Fruit fly (Drosophila melanogaster) whole organism, embryonic: Measurements from ENCODE around the gene Eip75B.

Experiments used
- Atf3 ChIP-seq: fragments of 200-800 bp; sonication (Bioruptor generic); optimal IDR thresholded peaks from 3 replicates; lab custom pipeline; 2016; ENCODE audit warnings: missing biosample characterization, missing genetic modification characterization
- C15 ChIP-seq: fragments of 200-800 bp; sonication (Bioruptor generic); IDR thresholded peaks from 3 replicates; pipeline ENCODE4 v1.3.6; 2022; ENCODE audit warnings: missing biosample characterization, missing genetic modification characterization
- CG10979 ChIP-seq: fragments of 200-800 bp; sonication (Bioruptor generic); optimal IDR thresholded peaks from 2 replicates; lab custom pipeline; 2018; ENCODE audit warnings: missing biosample characterization, mild to moderate bottlenecking, missing genetic modification characterization, moderate library complexity
- CG11247 ChIP-seq: fragments of 200-800 bp; sonication (Bioruptor generic); IDR thresholded peaks from 2 replicates; pipeline ENCODE4 v1.3.6; 2022; ENCODE audit warnings: missing biosample characterization, missing genetic modification characterization
- CG12071 ChIP-seq: fragments of 200-800 bp; sonication (Bioruptor generic); optimal IDR thresholded peaks from 3 replicates; lab custom pipeline; 2018; ENCODE audit warnings: missing biosample characterization, mild to moderate bottlenecking, missing genetic modification characterization
- CG12744 ChIP-seq: fragments of 200-800 bp; sonication (Bioruptor generic); optimal IDR thresholded peaks from 2 replicates; lab custom pipeline; 2016; ENCODE audit warnings: missing biosample characterization, missing genetic modification characterization
- CG14014 ChIP-seq: fragments of 200-800 bp; sonication (Bioruptor generic); IDR thresholded peaks from 2 replicates; pipeline ENCODE4 v1.3.6; 2022; ENCODE audit warnings: missing biosample characterization, missing genetic modification characterization
- CG14860 ChIP-seq: fragments of 200-800 bp; sonication (Bioruptor generic); IDR thresholded peaks from 3 replicates; pipeline ENCODE4 v1.3.6; 2022; ENCODE audit warnings: missing biosample characterization, missing genetic modification characterization; ENCODE audit not compliant: partially characterized antibody
- CG15011 ChIP-seq: fragments of 200-800 bp; sonication (Bioruptor generic); optimal IDR thresholded peaks from 3 replicates; lab custom pipeline; 2018; ENCODE audit warnings: missing biosample characterization, mild to moderate bottlenecking, missing genetic modification characterization
- CG15601 ChIP-seq: fragments of 200-800 bp; sonication (Bioruptor generic); optimal IDR thresholded peaks from 3 replicates; lab custom pipeline; 2019; ENCODE audit warnings: missing biosample characterization, mild to moderate bottlenecking, missing genetic modification characterization, moderate library complexity
- CG17359 ChIP-seq: fragments of 200-800 bp; sonication (Bioruptor generic); optimal IDR thresholded peaks from 3 replicates; lab custom pipeline; 2018; ENCODE audit warnings: missing biosample characterization, mild to moderate bottlenecking, missing genetic modification characterization, moderate library complexity
- CG2202 ChIP-seq: fragments of 200-800 bp; sonication (Bioruptor generic); optimal IDR thresholded peaks from 2 replicates; lab custom pipeline; 2018; ENCODE audit warnings: missing biosample characterization, mild to moderate bottlenecking, missing genetic modification characterization
- CG2712 ChIP-seq: fragments of 200-800 bp; optimal IDR thresholded peaks from 3 replicates; lab custom pipeline; 2019; ENCODE audit warnings: missing biosample characterization, mild to moderate bottlenecking, missing genetic modification characterization, moderate library complexity
- CG2875 ChIP-seq: fragments of 200-800 bp; sonication (Bioruptor generic); optimal IDR thresholded peaks from 2 replicates; lab custom pipeline; 2017; ENCODE audit warnings: missing biosample characterization, mild to moderate bottlenecking, missing genetic modification characterization, missing genetic modification reagents
- CG2889 ChIP-seq: fragments of 200-800 bp; sonication (Bioruptor generic); IDR thresholded peaks from 3 replicates; pipeline ENCODE4 v1.3.6; 2022; ENCODE audit warnings: missing biosample characterization, missing genetic modification characterization
- CG31224 ChIP-seq: fragments of 200-800 bp; sonication (Bioruptor generic); IDR thresholded peaks from 2 replicates; pipeline ENCODE4 v1.3.6; 2022; ENCODE audit warnings: missing biosample characterization, missing genetic modification characterization
- CG3281 ChIP-seq: fragments of 200-800 bp; sonication (Bioruptor generic); optimal IDR thresholded peaks from 3 replicates; lab custom pipeline; 2017; ENCODE audit warnings: missing biosample characterization, mild to moderate bottlenecking, missing genetic modification characterization
- CG34224 ChIP-seq: fragments of 200-800 bp; sonication (Bioruptor generic); IDR thresholded peaks from 3 replicates; pipeline ENCODE4 v1.3.6; 2022; ENCODE audit warnings: missing biosample characterization, missing genetic modification characterization; ENCODE audit not compliant: partially characterized antibody
- CG3726 ChIP-seq: fragments of 200-800 bp; sonication (Bioruptor generic); IDR thresholded peaks from 3 replicates; pipeline ENCODE4, ENCODE4 v1.3.6; 2022; ENCODE audit warnings: missing biosample characterization, missing genetic modification characterization
- CG4328 ChIP-seq: fragments of 200-800 bp; sonication (Bioruptor generic); optimal IDR thresholded peaks from 3 replicates; lab custom pipeline; 2017; ENCODE audit warnings: missing biosample characterization, missing genetic modification reagents, missing genetic modification characterization
- CG4424 ChIP-seq: fragments of 200-800 bp; sonication (Bioruptor generic); optimal IDR thresholded peaks from 3 replicates; lab custom pipeline; 2016; ENCODE audit warnings: missing biosample characterization, missing genetic modification characterization
- CG9932 ChIP-seq: fragments of 200-800 bp; sonication (Bioruptor generic); IDR thresholded peaks from 2 replicates; pipeline ENCODE4 v1.3.6; 2022; ENCODE audit warnings: missing biosample characterization, missing genetic modification characterization
- CrebB ChIP-seq: fragments of 200-800 bp; sonication (Bioruptor generic); optimal IDR thresholded peaks from 3 replicates; lab custom pipeline; 2018; ENCODE audit warnings: missing biosample characterization, mild to moderate bottlenecking, missing genetic modification characterization
- Fer2 ChIP-seq: fragments of 200-800 bp; sonication (Bioruptor generic); optimal IDR thresholded peaks from 2 replicates; lab custom pipeline; 2018; ENCODE audit warnings: missing biosample characterization, mild to moderate bottlenecking, missing genetic modification characterization, moderate library complexity
- H15 ChIP-seq: fragments of 200-800 bp; sonication (Bioruptor generic); IDR thresholded peaks from 3 replicates; pipeline ENCODE4 v1.3.6; 2022; ENCODE audit warnings: missing biosample characterization, missing genetic modification characterization
- HHEX ChIP-seq: fragments of 200-800 bp; sonication (Bioruptor generic); optimal IDR thresholded peaks from 3 replicates; lab custom pipeline; 2017; ENCODE audit warnings: missing biosample characterization, mild to moderate bottlenecking, missing genetic modification characterization, missing genetic modification reagents
- HmgZ ChIP-seq: fragments of 200-800 bp; sonication (Bioruptor generic); optimal IDR thresholded peaks from 2 replicates; lab custom pipeline; 2018; ENCODE audit warnings: missing biosample characterization, mild to moderate bottlenecking, missing genetic modification characterization
- MBD-R2 ChIP-seq: fragments of 200-800 bp; sonication (Bioruptor generic); IDR thresholded peaks from 2 replicates; pipeline ENCODE4 v1.3.6; 2022; ENCODE audit warnings: missing biosample characterization, missing genetic modification characterization
- MTF-1 ChIP-seq: fragments of 200-800 bp; sonication (Bioruptor generic); optimal IDR thresholded peaks from 2 replicates; lab custom pipeline; 2018; ENCODE audit warnings: missing biosample characterization, mild to moderate bottlenecking, missing genetic modification characterization, borderline replicate concordance
- Max ChIP-seq: fragments of 200-800 bp; sonication (Bioruptor generic); optimal IDR thresholded peaks from 2 replicates; lab custom pipeline; 2016; ENCODE audit warnings: missing biosample characterization, mild to moderate bottlenecking, missing genetic modification characterization
- Mes4 ChIP-seq: fragments of 200-800 bp; sonication (Bioruptor generic); optimal IDR thresholded peaks from 2 replicates; lab custom pipeline; 2016; ENCODE audit warnings: missing biosample characterization, missing genetic modification characterization
- Mrtf ChIP-seq: fragments of 200-800 bp; sonication (Bioruptor generic); IDR thresholded peaks from 3 replicates; pipeline ENCODE4 v1.3.6; 2022; ENCODE audit warnings: missing biosample characterization, missing genetic modification characterization
- Optix ChIP-seq: fragments of 200-800 bp; sonication (Bioruptor generic); IDR thresholded peaks from 3 replicates; pipeline ENCODE4 v1.3.6; 2022; ENCODE audit warnings: missing biosample characterization, missing genetic modification characterization
- Poxn ChIP-seq: fragments of 200-800 bp; sonication (Bioruptor generic); IDR thresholded peaks from 2 replicates; pipeline ENCODE4 v1.3.6; 2022; ENCODE audit warnings: missing biosample characterization, missing genetic modification characterization
- Ravus ChIP-seq: fragments of 200-800 bp; sonication (Bioruptor generic); IDR thresholded peaks from 2 replicates; pipeline ENCODE4 v1.3.6; 2022; ENCODE audit warnings: missing biosample characterization, missing genetic modification characterization
- Sox102F ChIP-seq: fragments of 200-800 bp; sonication (Bioruptor generic); optimal IDR thresholded peaks from 2 replicates; lab custom pipeline; 2018; ENCODE audit warnings: missing biosample characterization, mild to moderate bottlenecking, missing genetic modification characterization, moderate library complexity
- al ChIP-seq: fragments of 200-800 bp; sonication (Bioruptor generic); IDR thresholded peaks from 2 replicates; pipeline ENCODE4 v1.3.6; 2022; ENCODE audit warnings: missing biosample characterization, missing genetic modification characterization
- corto ChIP-seq: fragments of 200-800 bp; sonication (Bioruptor generic); optimal IDR thresholded peaks from 2 replicates; lab custom pipeline; 2016; ENCODE audit warnings: missing biosample characterization, mild to moderate bottlenecking, missing genetic modification characterization, moderate library complexity
- danr ChIP-seq: fragments of 200-800 bp; sonication (Bioruptor generic); IDR thresholded peaks from 2 replicates; pipeline ENCODE4 v1.3.6; 2022; ENCODE audit warnings: missing biosample characterization, missing genetic modification characterization
- gfzf ChIP-seq: fragments of 200-800 bp; sonication (Bioruptor generic); optimal IDR thresholded peaks from 2 replicates; lab custom pipeline; 2016; ENCODE audit warnings: missing biosample characterization, mild to moderate bottlenecking, missing genetic modification characterization, moderate library complexity
- ind ChIP-seq: fragments of 200-800 bp; sonication (Bioruptor generic); optimal IDR thresholded peaks from 3 replicates; lab custom pipeline; 2016; ENCODE audit warnings: missing biosample characterization, missing genetic modification characterization
- inv ChIP-seq: fragments of 200-800 bp; sonication (Bioruptor generic); IDR thresholded peaks from 2 replicates; pipeline ENCODE4 v1.3.6; 2022; ENCODE audit warnings: missing biosample characterization, missing genetic modification characterization; ENCODE audit not compliant: partially characterized antibody
- nerfin-1 ChIP-seq: fragments of 200-800 bp; sonication (Bioruptor generic); optimal IDR thresholded peaks from 3 replicates; lab custom pipeline; 2019; ENCODE audit warnings: missing biosample characterization, mild to moderate bottlenecking, missing genetic modification characterization, moderate library complexity
- ranshi ChIP-seq: fragments of 200-800 bp; sonication (Bioruptor generic); IDR thresholded peaks from 2 replicates; pipeline ENCODE4 v1.3.6; 2022; ENCODE audit warnings: missing biosample characterization, missing genetic modification characterization
- sim ChIP-seq: fragments of 200-800 bp; sonication (Bioruptor generic); IDR thresholded peaks from 2 replicates; pipeline ENCODE4 v1.3.6; 2022; ENCODE audit warnings: missing biosample characterization, missing genetic modification characterization
- sisA ChIP-seq: fragments of 200-800 bp; sonication (Bioruptor generic); IDR thresholded peaks from 2 replicates; pipeline ENCODE4 v1.3.6; 2022; ENCODE audit warnings: missing biosample characterization, missing genetic modification characterization
- tio ChIP-seq: fragments of 200-800 bp; sonication (Bioruptor generic); optimal IDR thresholded peaks from 2 replicates; lab custom pipeline; 2017; ENCODE audit warnings: missing biosample characterization, missing genetic modification characterization, inconsistent platforms
- ttk ChIP-seq: fragments of 200-800 bp; sonication (Bioruptor generic); IDR thresholded peaks from 2 replicates; pipeline ENCODE4 v2.1.2; 2022; ENCODE audit warnings: missing biosample characterization, missing genetic modification characterization
- zen ChIP-seq: fragments of 200-800 bp; sonication (Bioruptor generic); optimal IDR thresholded peaks from 3 replicates; lab custom pipeline; 2018; ENCODE audit warnings: missing biosample characterization, mild to moderate bottlenecking, missing genetic modification characterization, moderate library complexity

Eip75B gene

DNA sequence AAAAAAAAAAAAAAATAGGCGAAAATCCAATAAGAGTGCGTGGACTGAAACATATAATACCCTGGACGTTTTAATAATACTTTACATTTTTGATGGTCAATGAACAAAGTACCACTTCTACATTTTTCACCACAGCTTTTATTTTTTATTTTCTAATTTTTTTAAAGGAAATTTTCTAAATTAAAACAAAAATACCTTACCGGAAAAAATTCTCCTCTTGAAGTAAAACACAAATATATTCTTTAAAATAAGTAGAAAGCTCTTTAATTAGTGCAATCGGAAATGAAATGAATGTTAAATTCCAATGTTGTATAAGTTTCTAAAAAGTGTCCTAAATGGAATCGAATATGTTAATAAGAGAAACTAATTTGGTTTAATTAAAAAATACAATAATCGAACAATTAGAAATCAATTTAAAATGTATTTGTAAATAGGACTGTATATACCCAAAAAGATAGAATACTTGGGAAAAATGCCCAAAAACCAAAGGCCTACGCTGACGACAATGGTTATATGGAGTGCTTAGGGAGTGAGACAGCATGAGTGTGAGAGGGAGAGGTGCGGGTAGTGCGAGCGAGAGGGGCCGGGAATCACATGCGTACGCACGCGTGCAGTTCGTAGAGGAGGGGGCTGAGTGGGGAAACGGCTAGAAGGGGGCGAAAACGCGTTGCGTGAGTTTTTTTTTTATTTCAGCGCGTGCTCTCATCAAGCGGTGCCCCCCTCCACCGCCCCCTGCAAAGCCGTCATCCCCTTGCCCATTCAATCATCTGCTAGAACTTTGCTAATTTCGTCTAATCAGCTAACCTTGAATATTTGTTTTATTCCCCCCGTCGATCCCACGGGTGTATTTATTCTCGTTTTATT, 115.6 kb downstream of the Eip75B start (continued):
- no peak for TF ChIP-seq CG15011 (GFP tag; lab: Kevin White, UChicago)
- no peak for TF ChIP-seq Optix
- peak; percentile 58 for TF ChIP-seq CG9932 (GFP tag; lab: Robert Waterston, UW)
- TF ChIP-seq C15, result 0 out of 3 replicates have a peak, but pooled peaks have one; percentile 6
- no peak for TF ChIP-seq sisA (GFP tag; lab: Robert Waterston, UW)
- no peak for TF ChIP-seq CG3281
- peak; percentile 15; the same call in 1 of the 2 replicates for TF ChIP-seq CG14014
- TF ChIP-seq MBD-R2 (GFP tag; lab: Robert Waterston, UW), result peak; percentile 55; the same call in 1 of the 2 replicates
- TF ChIP-seq zen (tag; lab: Kevin White, UChicago), result no peak
- TF ChIP-seq HHEX, result no peak
- no peak for TF ChIP-seq CG2875 (GFP tag; lab: Kevin White, UChicago)
- TF ChIP-seq Mrtf (GFP tag; lab: Robert Waterston, UW), result no peak
- no peak; the same call in 1 of the 2 replicates for TF ChIP-seq ttk (GFP tag; lab: Robert Waterston, UW)
- TF ChIP-seq CG15601 (tag; lab: Kevin White, UChicago), result no peak
- TF ChIP-seq sim (GFP tag; lab: Robert Waterston, UW), result 0 out of 2 replicates have a peak, but pooled peaks have one; percentile 15
- no peak for TF ChIP-seq corto (GFP tag; lab: Kevin White, UChicago)
- no peak for TF ChIP-seq Sox102F (GFP tag; lab: Kevin White, UChicago)
- peak; percentile 55 for TF ChIP-seq CG31224
- peak; percentile 7; the same call in 1 of the 2 replicates for TF ChIP-seq inv (GFP tag; lab: Robert Waterston, UW)
- no peak for TF ChIP-seq CG17359 (tag; lab: Kevin White, UChicago)
- TF ChIP-seq Fer2 (tag; lab: Kevin White, UChicago), result no peak
- TF ChIP-seq CG3726 (GFP tag; lab: Robert Waterston, UW), result no peak
- TF ChIP-seq Mes4, result no peak
- no peak for TF ChIP-seq CG14860 (GFP tag; lab: Robert Waterston, UW)
- peak; percentile 10 for TF ChIP-seq CG4328 (GFP tag; lab: Kevin White, UChicago)
- peak; percentile 42 for TF ChIP-seq tio (GFP tag; lab: Kevin White, UChicago)
- no peak for TF ChIP-seq danr (GFP tag; lab: Robert Waterston, UW)
- TF ChIP-seq CG4424 (GFP tag; lab: Kevin White, UChicago), result no peak
- TF ChIP-seq CG12744 (GFP tag; lab: Kevin White, UChicago), result no peak
- peak; percentile 40; the same call in 1 of the 2 replicates for TF ChIP-seq ranshi (GFP tag; lab: Robert Waterston, UW)
- 0 out of 3 replicates have a peak, but pooled peaks have one; percentile 36 for TF ChIP-seq CG2889 (GFP tag; lab: Robert Waterston, UW)
- TF ChIP-seq nerfin-1, result no peak
- 0 out of 2 replicates have a peak, but pooled peaks have one; percentile 16 for TF ChIP-seq CG11247 (GFP tag; lab: Robert Waterston, UW)
- TF ChIP-seq Atf3 (GFP tag; lab: Kevin White, UChicago), result peak; percentile 7
- TF ChIP-seq gfzf, result no peak
- TF ChIP-seq Poxn (GFP tag; lab: Robert Waterston, UW), result no peak
- TF ChIP-seq Max (GFP tag; lab: Kevin White, UChicago), result no peak
- TF ChIP-seq CrebB (tag; lab: Kevin White, UChicago), result no peak
- TF ChIP-seq Ravus (GFP tag; lab: Robert Waterston, UW), result no peak
- TF ChIP-seq HmgZ (tag; lab: Kevin White, UChicago), result peak; percentile 59
- no peak for TF ChIP-seq CG10979 (tag; lab: Kevin White, UChicago)
- no peak for TF ChIP-seq CG12071 (GFP tag; lab: Kevin White, UChicago)
- TF ChIP-seq al, result peak; percentile 42; the same call in 1 of the 2 replicates
- TF ChIP-seq MTF-1 (GFP tag; lab: Kevin White, UChicago), result no peak
- no peak for TF ChIP-seq H15 (GFP tag; lab: Robert Waterston, UW)
- TF ChIP-seq CG34224 (GFP tag; lab: Robert Waterston, UW), result no peak
- TF ChIP-seq ind, result no peak
- TF ChIP-seq CG2712 (tag; lab: Kevin White, UChicago), result no peak
- no peak for TF ChIP-seq CG2202
